Worm (Caenorhabditis elegans): ENCODE measurements around the gene clec-210.

Gene clec-210

DNA sequence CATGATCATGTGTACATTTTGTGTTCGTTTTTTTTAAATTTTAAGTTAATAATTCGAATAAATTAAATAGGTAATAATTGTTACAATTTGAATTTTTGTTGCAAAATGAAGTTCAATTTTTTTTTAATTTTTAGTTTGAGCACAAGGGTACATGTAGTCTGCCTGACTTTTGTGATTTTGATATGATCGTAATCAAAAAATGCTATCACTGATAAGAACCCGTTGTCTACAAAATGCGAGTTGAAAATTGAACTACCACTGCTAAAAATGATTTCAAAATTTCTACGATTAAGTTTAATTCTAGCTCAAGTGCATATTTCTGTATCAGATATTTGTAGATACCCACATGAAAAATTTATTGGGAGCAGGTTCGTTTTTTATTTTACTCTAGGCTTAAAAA, at the start of gene clec-210:
clec-210 (plus strand) TSS at position 211 of the 400 bp plus-strand sequence.
- TF ChIP-seq ceh-39 (tag; optimal IDR thresholded peaks at IDR 0.05) (no peak), mep-1 (tag; optimal IDR thresholded peaks at IDR 0.05) (no peak), lin-32 (GFP tag; optimal IDR thresholded peaks at IDR 0.05) (no peak), elt-1 (tag; optimal IDR thresholded peaks at IDR 0.05; ENCODE audit: borderline replicate concordance, insufficient read depth) (no peak), blmp-1 (tag; optimal IDR thresholded peaks at IDR 0.05) (no peak), ceh-83 (GFP tag; optimal IDR thresholded peaks at IDR 0.05) (no peak), M03D4.4 (tag; optimal IDR thresholded peaks at IDR 0.05) (no peak), tbx-8 (GFP tag; optimal IDR thresholded peaks at IDR 0.05) (no peak), pha-4 (tag; optimal IDR thresholded peaks at IDR 0.05) (no peak), flh-1 (GFP tag; optimal IDR thresholded peaks at IDR 0.05) (no peak)

DNA sequence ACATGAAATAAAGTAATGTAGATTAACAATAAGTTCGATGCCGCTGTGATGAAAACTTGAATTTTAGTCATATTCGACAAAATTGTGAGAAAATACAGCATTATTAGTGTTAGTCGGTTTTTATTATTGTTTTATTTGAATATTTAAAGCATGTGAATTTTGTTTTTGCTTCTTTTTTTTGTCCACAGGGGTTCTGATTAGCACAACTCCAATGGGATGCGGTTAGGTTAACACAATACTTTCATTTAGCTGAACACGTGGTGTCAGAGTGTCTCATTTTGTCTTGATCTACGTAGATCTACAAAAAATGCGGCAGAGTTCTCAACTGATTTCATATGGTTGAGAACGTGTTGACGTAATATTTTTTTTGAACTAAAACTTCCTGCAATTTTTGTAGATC, 49.1 kb upstream of the clec-210 start, which contains the start of gene str-40:
str-40 (minus strand) TSS at position 101 of the 400 bp plus-strand sequence.
- no peak for TF ChIP-seq flh-1 (GFP tag; optimal IDR thresholded peaks at IDR 0.05)

DNA sequence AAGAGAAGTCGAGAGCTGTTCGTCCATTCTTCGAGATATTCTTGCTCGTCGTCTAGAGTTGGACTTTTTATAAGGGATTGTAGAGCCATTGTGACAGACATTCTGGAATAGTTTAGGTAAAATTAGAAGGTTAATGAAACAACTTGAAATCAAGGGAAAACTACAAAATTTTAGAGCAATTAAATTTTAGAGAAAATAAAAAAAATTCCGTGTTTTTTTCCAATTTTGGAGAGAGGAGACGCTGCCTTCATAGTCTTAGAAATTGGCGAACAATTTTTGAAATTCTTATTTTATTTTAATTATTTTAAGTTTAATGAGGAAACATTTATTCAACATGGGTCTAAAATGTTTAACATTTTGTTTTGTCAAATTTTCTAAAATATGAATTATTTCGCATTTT, 46.6 kb upstream of the clec-210 start, which contains the start of gene C50H11.13:
C50H11.13 (minus strand) TSS at position 101 of the 400 bp plus-strand sequence.
- no peak for TF ChIP-seq M03D4.4 (tag; optimal IDR thresholded peaks at IDR 0.05)
- no peak for TF ChIP-seq sptf-1 (tag; optimal IDR thresholded peaks at IDR 0.05)
- TF ChIP-seq hlh-1 (tag; optimal IDR thresholded peaks at IDR 0.05), result no peak
- TF ChIP-seq nhr-28 (tag; optimal IDR thresholded peaks at IDR 0.05), result no peak
- no peak for TF ChIP-seq ceh-39 (tag; optimal IDR thresholded peaks at IDR 0.05)
- no peak for TF ChIP-seq ces-1 (GFP tag; optimal IDR thresholded peaks at IDR 0.05)

DNA sequence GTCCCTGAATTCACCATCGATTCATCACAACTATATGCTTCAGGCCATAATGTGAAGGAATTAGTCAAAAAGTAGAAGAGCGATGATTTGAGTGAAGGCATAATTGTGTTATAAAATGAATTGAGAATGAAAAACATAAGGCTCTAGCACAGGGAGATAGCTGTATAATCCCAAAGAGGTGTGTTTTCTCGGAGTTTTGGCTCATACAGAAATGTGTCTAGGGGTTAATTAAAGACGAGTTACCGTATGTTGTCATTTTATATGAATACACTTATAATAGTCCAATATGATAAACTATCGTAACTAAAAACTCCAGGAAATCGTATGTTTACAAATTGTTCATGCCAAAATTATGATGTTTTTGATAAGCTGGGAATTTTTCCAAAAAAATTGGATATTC, 37.4 kb upstream of the clec-210 start, which contains the start of gene srt-5:
srt-5 (minus strand) TSS at position 101 of the 400 bp plus-strand sequence.
- TF ChIP-seq flh-1 (GFP tag; optimal IDR thresholded peaks at IDR 0.05) (no peak), elt-3 (tag; optimal IDR thresholded peaks at IDR 0.05) (no peak), lin-13 (tag; optimal IDR thresholded peaks at IDR 0.05) (no peak), nhr-237 (tag; optimal IDR thresholded peaks at IDR 0.05) (no peak), ceh-83 (GFP tag; optimal IDR thresholded peaks at IDR 0.05) (no peak), M03D4.4 (tag; optimal IDR thresholded peaks at IDR 0.05) (no peak), ham-2 (GFP tag; optimal IDR thresholded peaks at IDR 0.05) (no peak), nhr-12 (tag; optimal IDR thresholded peaks at IDR 0.05) (no peak)

DNA sequence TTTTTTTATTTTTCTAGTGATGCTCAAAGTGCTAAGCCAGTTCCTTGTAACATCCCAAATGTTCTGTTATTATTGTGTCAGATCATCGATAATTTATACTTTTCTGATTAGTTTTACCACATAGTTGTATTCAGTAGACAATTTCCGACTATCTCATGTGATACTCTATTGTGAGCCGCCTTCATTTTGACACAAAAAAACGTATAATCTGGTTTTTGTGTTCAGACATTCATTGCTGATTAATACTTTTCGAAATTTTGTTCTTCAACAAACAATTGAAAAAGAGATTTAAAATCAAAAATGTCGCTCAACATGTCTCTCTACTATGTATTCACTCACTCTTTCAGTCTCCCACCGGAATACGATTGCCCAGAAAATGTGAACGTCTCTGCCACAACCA, 36.7 kb upstream of the clec-210 start, which contains the start of gene srt-7:
srt-7 (plus strand) TSS at position 301 of the 400 bp plus-strand sequence.
- TF ChIP-seq ztf-11 (tag; optimal IDR thresholded peaks at IDR 0.05), result no peak

ce11 chrV:3086260-3086659, 31.9 kb upstream of the clec-210 start, which contains the start of gene srt-8:
Gene srt-8, plus strand, starts transcription at chrV:3086560.
- TF ChIP-seq nhr-237 (tag; optimal IDR thresholded peaks at IDR 0.05) (no peak), drap-1 (GFP tag; optimal IDR thresholded peaks at IDR 0.05) (no peak), mep-1 (tag; optimal IDR thresholded peaks at IDR 0.05) (no peak), lsy-2 (tag; optimal IDR thresholded peaks at IDR 0.05) (no peak), snpc-4 (tag; optimal IDR thresholded peaks at IDR 0.05) (no peak), flh-1 (GFP tag; optimal IDR thresholded peaks at IDR 0.05) (no peak), nhr-76 (tag; optimal IDR thresholded peaks at IDR 0.05) (no peak), bed-3 (GFP tag; optimal IDR thresholded peaks at IDR 0.05) (no peak), nhr-2 (tag; optimal IDR thresholded peaks at IDR 0.05) (no peak), mls-2 (tag; optimal IDR thresholded peaks at IDR 0.05) (no peak), pha-4 (tag; optimal IDR thresholded peaks at IDR 0.05) (no peak), sptf-1 (tag; optimal IDR thresholded peaks at IDR 0.05) (no peak), ham-2 (GFP tag; optimal IDR thresholded peaks at IDR 0.05) (no peak), cnd-1 (tag; optimal IDR thresholded peaks at IDR 0.05) (no peak), M03D4.4 (tag; optimal IDR thresholded peaks at IDR 0.05) (no peak)

DNA sequence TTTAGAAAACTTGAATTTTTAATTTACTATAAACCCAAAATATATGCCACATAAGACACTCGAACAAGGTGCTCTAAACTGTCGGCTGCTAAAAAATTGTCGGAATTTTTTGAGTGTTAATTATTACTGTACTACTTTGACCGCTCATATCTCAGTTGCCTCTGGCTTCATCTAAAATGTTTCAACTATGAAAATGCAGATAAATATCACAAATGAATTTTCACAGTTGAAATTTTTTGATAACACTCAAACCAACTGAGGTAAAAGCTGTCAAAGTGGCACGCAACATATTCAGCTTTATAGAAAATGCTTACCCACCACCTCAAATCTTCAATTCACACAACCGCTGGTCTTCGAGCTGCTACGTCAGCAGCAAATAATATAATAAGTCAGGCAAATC, 29.4 kb upstream of the clec-210 start, which contains the start of gene acs-21:
acs-21 (plus strand) TSS at position 301 of the 400 bp plus-strand sequence.
- TF ChIP-seq nhr-76 (tag; optimal IDR thresholded peaks at IDR 0.05), result no peak
- TF ChIP-seq tbx-8 (GFP tag; optimal IDR thresholded peaks at IDR 0.05), result no peak
- no peak for TF ChIP-seq nhr-2 (tag; optimal IDR thresholded peaks at IDR 0.05)
- no peak for TF ChIP-seq ham-2 (GFP tag; optimal IDR thresholded peaks at IDR 0.05)
- TF ChIP-seq M03D4.4 (tag; optimal IDR thresholded peaks at IDR 0.05), result no peak
- no peak for TF ChIP-seq nhr-12 (tag; optimal IDR thresholded peaks at IDR 0.05)
- no peak for TF ChIP-seq drap-1 (GFP tag; optimal IDR thresholded peaks at IDR 0.05)
- no peak for TF ChIP-seq hlh-1 (tag; optimal IDR thresholded peaks at IDR 0.05)
- TF ChIP-seq ceh-39 (tag; optimal IDR thresholded peaks at IDR 0.05), result no peak
- TF ChIP-seq ces-1 (GFP tag; optimal IDR thresholded peaks at IDR 0.05), result no peak
- TF ChIP-seq cnd-1 (tag; optimal IDR thresholded peaks at IDR 0.05), result no peak

All from whole organism, mixed stage, embryonic.